Fruit fly (Drosophila melanogaster) whole organism, embryonic: Measurements from ENCODE around the gene crq.

ENCODE experiments used
- Aef1 ChIP-seq: fragments of 200-800 bp; sonication (Bioruptor generic); IDR thresholded peaks from 3 replicates; pipeline ENCODE4 v1.3.6; 2022; ENCODE audit warnings: missing biosample characterization, missing genetic modification characterization
- B-H2 ChIP-seq: fragments of 200-800 bp; sonication (Bioruptor generic); optimal IDR thresholded peaks from 2 replicates; lab custom pipeline; 2018; ENCODE audit warnings: missing biosample characterization, mild to moderate bottlenecking, missing genetic modification characterization
- CG10267 ChIP-seq: fragments of 200-800 bp; sonication (Bioruptor generic); optimal IDR thresholded peaks from 2 replicates; lab custom pipeline; 2018; ENCODE audit warnings: missing biosample characterization, mild to moderate bottlenecking, missing genetic modification characterization, moderate library complexity
- CG11456 ChIP-seq: fragments of 200-800 bp; sonication (Bioruptor generic); IDR thresholded peaks from 3 replicates; pipeline ENCODE4 v1.3.6; 2022; ENCODE audit warnings: missing biosample characterization, missing genetic modification characterization
- CG11696 ChIP-seq: fragments of 200-800 bp; sonication (Bioruptor generic); IDR thresholded peaks from 2 replicates; pipeline ENCODE4 v1.3.6; 2022; ENCODE audit warnings: missing biosample characterization, missing genetic modification characterization
- CG13424 ChIP-seq: fragments of 200-800 bp; sonication (Bioruptor generic); optimal IDR thresholded peaks from 2 replicates; lab custom pipeline; 2019; ENCODE audit warnings: missing biosample characterization, mild to moderate bottlenecking, missing genetic modification characterization, moderate library complexity
- CG2120 ChIP-seq: fragments of 200-800 bp; sonication (Bioruptor generic); optimal IDR thresholded peaks from 3 replicates; lab custom pipeline; 2016; ENCODE audit warnings: missing biosample characterization, missing genetic modification characterization
- CG2129 ChIP-seq: fragments of 200-800 bp; sonication (Bioruptor generic); IDR thresholded peaks from 2 replicates; pipeline ENCODE4 v1.3.6; 2022; ENCODE audit warnings: missing biosample characterization, missing genetic modification characterization; ENCODE audit not compliant: partially characterized antibody
- CG32532 ChIP-seq: fragments of 200-800 bp; sonication (Bioruptor generic); IDR thresholded peaks from 2 replicates; pipeline ENCODE4 v1.3.6; 2022; ENCODE audit warnings: missing biosample characterization, missing genetic modification characterization
- CG42726 ChIP-seq: fragments of 200-800 bp; sonication (Bioruptor generic); IDR thresholded peaks from 2 replicates; pipeline ENCODE4 v1.3.6; 2022; ENCODE audit warnings: missing biosample characterization, missing genetic modification characterization; ENCODE audit not compliant: partially characterized antibody
- CG6654 ChIP-seq: fragments of 200-800 bp; sonication (Bioruptor generic); optimal IDR thresholded peaks from 2 replicates; lab custom pipeline; 2017; ENCODE audit warnings: missing biosample characterization, mild to moderate bottlenecking, missing genetic modification characterization
- CG7963 ChIP-seq: fragments of 200-800 bp; sonication (Bioruptor generic); IDR thresholded peaks from 3 replicates; pipeline ENCODE4 v1.3.6; 2022; ENCODE audit warnings: missing biosample characterization, missing genetic modification characterization; ENCODE audit not compliant: partially characterized antibody
- CG8281 ChIP-seq: fragments of 200-800 bp; sonication (Bioruptor generic); optimal IDR thresholded peaks from 2 replicates; lab custom pipeline; 2018; ENCODE audit warnings: missing biosample characterization, mild to moderate bottlenecking, missing genetic modification characterization, moderate library complexity
- CG9932 ChIP-seq: fragments of 200-800 bp; sonication (Bioruptor generic); IDR thresholded peaks from 2 replicates; pipeline ENCODE4 v1.3.6; 2022; ENCODE audit warnings: missing biosample characterization, missing genetic modification characterization
- Dad ChIP-seq: fragments of 200-800 bp; sonication (Bioruptor generic); optimal IDR thresholded peaks from 3 replicates; lab custom pipeline; 2016; ENCODE audit warnings: missing biosample characterization, missing genetic modification characterization
- Drgx ChIP-seq: fragments of 200-800 bp; sonication (Bioruptor generic); IDR thresholded peaks from 2 replicates; pipeline ENCODE4 v1.3.6; 2022; ENCODE audit warnings: missing biosample characterization, missing genetic modification characterization
- Elba2 ChIP-seq: fragments of 200-800 bp; sonication (Bioruptor generic); optimal IDR thresholded peaks from 3 replicates; lab custom pipeline; 2016; ENCODE audit warnings: missing biosample characterization, missing genetic modification characterization
- Fer1 ChIP-seq: fragments of 200-800 bp; sonication (Bioruptor generic); optimal IDR thresholded peaks from 2 replicates; lab custom pipeline; 2017; ENCODE audit warnings: missing biosample characterization, mild to moderate bottlenecking, missing genetic modification characterization
- GATAe ChIP-seq: fragments of 200-800 bp; sonication (Bioruptor generic); conservative IDR thresholded peaks from 2 replicates; pipeline ENCODE4 v1.3.6; 2022; ENCODE audit warnings: missing biosample characterization, missing genetic modification characterization
- HLH54F ChIP-seq: fragments of 200-800 bp; sonication (Bioruptor generic); optimal IDR thresholded peaks from 3 replicates; lab custom pipeline; 2016; ENCODE audit warnings: missing biosample characterization, missing genetic modification characterization
- Hmr ChIP-seq: fragments of 200-800 bp; sonication (Bioruptor generic); optimal IDR thresholded peaks from 3 replicates; lab custom pipeline; 2017; ENCODE audit warnings: mild to moderate bottlenecking, missing biosample characterization, missing genetic modification reagents, missing genetic modification characterization
- Lpt ChIP-seq: fragments of >200 bp; optimal IDR thresholded peaks from 2 replicates; lab custom pipeline; 2018; ENCODE audit warnings: missing biosample characterization, missing genetic modification characterization
- NC2β ChIP-seq: fragments of 200-800 bp; sonication (Bioruptor generic); optimal IDR thresholded peaks from 2 replicates; lab custom pipeline; 2016; ENCODE audit warnings: missing biosample characterization, missing genetic modification characterization
- Neu2 ChIP-seq: fragments of 200-800 bp; sonication (Bioruptor generic); optimal IDR thresholded peaks from 3 replicates; lab custom pipeline; 2016; ENCODE audit warnings: missing biosample characterization, missing genetic modification characterization, borderline replicate concordance
- NfI ChIP-seq: fragments of 200-800 bp; sonication (Bioruptor generic); optimal IDR thresholded peaks from 3 replicates; lab custom pipeline; 2018; ENCODE audit warnings: missing biosample characterization, mild to moderate bottlenecking, missing genetic modification characterization, moderate library complexity
- PHDP ChIP-seq: fragments of 200-800 bp; sonication (Bioruptor generic); optimal IDR thresholded peaks from 3 replicates; lab custom pipeline; 2018; ENCODE audit warnings: missing biosample characterization, mild to moderate bottlenecking, missing genetic modification characterization, moderate library complexity
- Ravus ChIP-seq: fragments of 200-800 bp; sonication (Bioruptor generic); IDR thresholded peaks from 2 replicates; pipeline ENCODE4 v1.3.6; 2022; ENCODE audit warnings: missing biosample characterization, missing genetic modification characterization
- Stat92E ChIP-seq, 3 experiments: fragments of >200 bp in 2 of 3; fragments of 200-800 bp in 1 of 3; sonication (Bioruptor generic) in 1 of 3; optimal IDR thresholded peaks; 2 replicates each; lab custom pipeline; 2017 to 2019; ENCODE audit warnings: missing biosample characterization in 3 of 3, missing genetic modification characterization in 3 of 3, mild to moderate bottlenecking in 1 of 3, moderate library complexity in 1 of 3
- TFAM ChIP-seq: fragments of 200-800 bp; sonication (Bioruptor generic); optimal IDR thresholded peaks from 2 replicates; lab custom pipeline; 2017; ENCODE audit warnings: missing biosample characterization, missing genetic modification characterization, inconsistent platforms
- Taf1 ChIP-seq: fragments of 200-800 bp; sonication (Bioruptor generic); IDR thresholded peaks from 2 replicates; pipeline ENCODE4 v1.3.6; 2022; ENCODE audit warnings: missing biosample characterization, missing genetic modification characterization
- Trl ChIP-seq, 3 experiments: fragments of >200 bp in 2 of 3; fragments of 200-800 bp in 1 of 3; sonication (Bioruptor generic) in 1 of 3; optimal IDR thresholded peaks; 2 replicates in 1 of 3; 3 replicates in 2 of 3; lab custom pipeline; 2016 to 2017; ENCODE audit warnings: missing biosample characterization in 1 of 3, missing genetic modification characterization in 1 of 3
- bcd ChIP-seq: fragments of 200-800 bp; sonication (Bioruptor generic); optimal IDR thresholded peaks from 2 replicates; lab custom pipeline; 2017; ENCODE audit warnings: missing biosample characterization, mild to moderate bottlenecking, missing genetic modification characterization
- bowl ChIP-seq: fragments of 200-800 bp; sonication (Bioruptor generic); IDR thresholded peaks from 2 replicates; pipeline ENCODE4 v1.3.6; 2022; ENCODE audit warnings: missing biosample characterization, missing genetic modification characterization
- br ChIP-seq: fragments of >200 bp; optimal IDR thresholded peaks from 2 replicates; lab custom pipeline; 2017
- da ChIP-seq: fragments of 200-800 bp; sonication (Bioruptor generic); optimal IDR thresholded peaks from 2 replicates; lab custom pipeline; 2016; ENCODE audit warnings: missing biosample characterization, missing genetic modification characterization
- dmrt99B ChIP-seq: fragments of 200-800 bp; sonication (Bioruptor generic); optimal IDR thresholded peaks from 2 replicates; lab custom pipeline; 2018; ENCODE audit warnings: missing biosample characterization, mild to moderate bottlenecking, missing genetic modification characterization, moderate library complexity
- ewg ChIP-seq: fragments of 200-800 bp; sonication (Bioruptor generic); optimal IDR thresholded peaks from 3 replicates; lab custom pipeline; 2017; ENCODE audit warnings: mild to moderate bottlenecking, missing biosample characterization, missing genetic modification reagents, missing genetic modification characterization
- exex ChIP-seq: fragments of 200-800 bp; sonication (Bioruptor generic); optimal IDR thresholded peaks from 4 replicates; lab custom pipeline; 2018; ENCODE audit warnings: missing biosample characterization, mild to moderate bottlenecking, missing genetic modification characterization, moderate library complexity
- ftz-f1 ChIP-seq: fragments of 200-800 bp; sonication (Bioruptor generic); optimal IDR thresholded peaks from 2 replicates; lab custom pipeline; 2016; ENCODE audit warnings: missing biosample characterization, missing genetic modification characterization
- gsb ChIP-seq: fragments of 200-800 bp; sonication (Bioruptor generic); IDR thresholded peaks from 2 replicates; pipeline ENCODE4 v1.3.6; 2022; ENCODE audit warnings: missing biosample characterization, missing genetic modification characterization
- inv ChIP-seq: fragments of 200-800 bp; sonication (Bioruptor generic); IDR thresholded peaks from 2 replicates; pipeline ENCODE4 v1.3.6; 2022; ENCODE audit warnings: missing biosample characterization, missing genetic modification characterization; ENCODE audit not compliant: partially characterized antibody
- knrl ChIP-seq: fragments of 200-800 bp; sonication (Bioruptor generic); IDR thresholded peaks from 3 replicates; pipeline ENCODE4 v1.3.6; 2022; ENCODE audit warnings: missing biosample characterization, missing genetic modification characterization; ENCODE audit not compliant: partially characterized antibody
- lab ChIP-seq: fragments of 200-800 bp; sonication (Bioruptor generic); optimal IDR thresholded peaks from 3 replicates; lab custom pipeline; 2017; ENCODE audit warnings: missing biosample characterization, missing genetic modification characterization, mild to moderate bottlenecking, moderate library complexity, missing genetic modification reagents
- lmd ChIP-seq: fragments of 200-800 bp; sonication (Bioruptor generic); IDR thresholded peaks from 2 replicates; pipeline ENCODE4 v1.3.6; 2022; ENCODE audit warnings: missing biosample characterization, missing genetic modification characterization
- nau ChIP-seq: fragments of 200-800 bp; sonication (Bioruptor generic); optimal IDR thresholded peaks from 3 replicates; lab custom pipeline; 2017; ENCODE audit warnings: missing biosample characterization, mild to moderate bottlenecking, missing genetic modification characterization, missing genetic modification reagents
- pb ChIP-seq: fragments of 200-800 bp; sonication (Bioruptor generic); optimal IDR thresholded peaks from 3 replicates; lab custom pipeline; 2016; ENCODE audit warnings: missing biosample characterization, missing genetic modification characterization
- sim ChIP-seq: fragments of 200-800 bp; sonication (Bioruptor generic); IDR thresholded peaks from 2 replicates; pipeline ENCODE4 v1.3.6; 2022; ENCODE audit warnings: missing biosample characterization, missing genetic modification characterization
- sug ChIP-seq: fragments of 200-800 bp; optimal IDR thresholded peaks from 2 replicates; lab custom pipeline; 2019; ENCODE audit warnings: missing biosample characterization, mild to moderate bottlenecking, missing genetic modification characterization, moderate library complexity
- trh ChIP-seq: fragments of 200-800 bp; sonication (Bioruptor generic); optimal IDR thresholded peaks from 2 replicates; lab custom pipeline; 2016; ENCODE audit warnings: missing biosample characterization, missing genetic modification characterization
- ttk ChIP-seq: fragments of 200-800 bp; sonication (Bioruptor generic); IDR thresholded peaks from 2 replicates; pipeline ENCODE4 v2.1.2; 2022; ENCODE audit warnings: missing biosample characterization, missing genetic modification characterization
- yki ChIP-seq: fragments of >200 bp; optimal IDR thresholded peaks from 3 replicates; lab custom pipeline; 2018

Gene crq

dm6 chr2L:472073-472590 is 19.3 kb upstream of the crq start, which contains the start of gene CG4297 (continued):
- TF ChIP-seq Trl (optimal IDR thresholded peaks at IDR 0.05; lab: Kevin White, UChicago): peak; percentile 78 to 94
- peak; percentile 96 for TF ChIP-seq Trl (GFP tag; optimal IDR thresholded peaks at IDR 0.05; lab: Kevin White, UChicago)
- peak; percentile 82 for TF ChIP-seq CG10267 (tag; lab: Kevin White, UChicago)
- no peak for TF ChIP-seq knrl
- no peak for TF ChIP-seq CG2129
- peak; percentile 85 for TF ChIP-seq CG6654 (GFP tag; lab: Kevin White, UChicago)
- TF ChIP-seq NC2β (GFP tag; lab: Kevin White, UChicago): peak; percentile 90
- TF ChIP-seq dmrt99B (tag; lab: Kevin White, UChicago): peak; percentile 95
- TF ChIP-seq exex (tag; lab: Kevin White, UChicago): peak; percentile 61
- peak; percentile 15 for TF ChIP-seq ftz-f1 (GFP tag; lab: Kevin White, UChicago)
- TF ChIP-seq CG7963 (GFP tag; lab: Robert Waterston, UW): no peak
- TF ChIP-seq B-H2 (GFP tag; lab: Kevin White, UChicago): peak; percentile 79
- peak; percentile 78 for TF ChIP-seq CG8281
- no peak for TF ChIP-seq CG11456 (GFP tag; lab: Robert Waterston, UW)
- no peak for TF ChIP-seq Ravus (GFP tag; lab: Robert Waterston, UW)
- TF ChIP-seq NfI (GFP tag; lab: Kevin White, UChicago): peak; percentile 94
- TF ChIP-seq bowl (GFP tag; lab: Robert Waterston, UW): no peak
- no peak for TF ChIP-seq CG9932 (GFP tag; lab: Robert Waterston, UW)
- no peak for TF ChIP-seq br (lab: Kevin White, UChicago)
- TF ChIP-seq lmd: no peak
- peak; percentile 95 for TF ChIP-seq nau (GFP tag; lab: Kevin White, UChicago)
- peak; percentile 93 for TF ChIP-seq bcd (GFP tag; lab: Kevin White, UChicago)
- TF ChIP-seq ttk (GFP tag; lab: Robert Waterston, UW): no peak
- TF ChIP-seq Aef1 (GFP tag; lab: Robert Waterston, UW): no peak
- TF ChIP-seq CG13424 (tag; lab: Kevin White, UChicago): peak; percentile 91
- peak; percentile 79 for TF ChIP-seq trh
- TF ChIP-seq HLH54F (GFP tag; lab: Kevin White, UChicago): peak; percentile 93
- peak; percentile 74 for TF ChIP-seq TFAM (GFP tag; lab: Kevin White, UChicago)
- peak; percentile 97 for TF ChIP-seq lab (GFP tag; lab: Kevin White, UChicago)
- TF ChIP-seq pb (GFP tag; lab: Kevin White, UChicago): peak; percentile 95
- no peak for TF ChIP-seq gsb (GFP tag; lab: Robert Waterston, UW)
- TF ChIP-seq Stat92E (GFP tag; optimal IDR thresholded peaks at IDR 0.05; lab: Kevin White, UChicago): peak in 1 of 3 experiments; percentile 30
- TF ChIP-seq sim (GFP tag; lab: Robert Waterston, UW): no peak
- TF ChIP-seq Lpt (GFP tag; lab: Kevin White, UChicago): no peak
- TF ChIP-seq PHDP (tag; lab: Kevin White, UChicago): peak; percentile 92
- TF ChIP-seq CG42726 (GFP tag; lab: Robert Waterston, UW): no peak
- TF ChIP-seq Neu2 (GFP tag; lab: Kevin White, UChicago): peak; percentile 19
- no peak for TF ChIP-seq Taf1 (GFP tag; lab: Robert Waterston, UW)
- peak; percentile 94 for TF ChIP-seq Dad (GFP tag; lab: Kevin White, UChicago)
- peak; percentile 96 for TF ChIP-seq Hmr (GFP tag; lab: Kevin White, UChicago)
- peak; percentile 85 for TF ChIP-seq ewg
- no peak for TF ChIP-seq CG32532 (GFP tag; lab: Robert Waterston, UW)
- TF ChIP-seq da (GFP tag; lab: Kevin White, UChicago): peak; percentile 78
- TF ChIP-seq CG2120 (GFP tag; lab: Kevin White, UChicago): peak; percentile 97
- TF ChIP-seq sug (tag; lab: Kevin White, UChicago): peak; percentile 91
- no peak for TF ChIP-seq Elba2 (GFP tag; lab: Kevin White, UChicago)
- no peak for TF ChIP-seq inv (GFP tag; lab: Robert Waterston, UW)
- TF ChIP-seq CG11696 (GFP tag; lab: Robert Waterston, UW): no peak
- TF ChIP-seq Fer1: peak; percentile 94
- no peak for TF ChIP-seq Drgx (GFP tag; lab: Robert Waterston, UW)
- TF ChIP-seq GATAe (GFP tag; lab: Robert Waterston, UW): no peak
- no peak for TF ChIP-seq yki (lab: Kevin White, UChicago)
